Fruit fly (Drosophila melanogaster) S2 (cell line): Measurements from ENCODE around the gene Dhc16F.

Experiments used
- CG8478 ChIP-seq: fragments of >200 bp; optimal IDR thresholded peaks from 2 replicates; lab custom pipeline; 2018
- CTCF ChIP-seq, 2 experiments: fragments of >200 bp; optimal IDR thresholded peaks; 2 replicates each; lab custom pipeline; 2018

DNA sequence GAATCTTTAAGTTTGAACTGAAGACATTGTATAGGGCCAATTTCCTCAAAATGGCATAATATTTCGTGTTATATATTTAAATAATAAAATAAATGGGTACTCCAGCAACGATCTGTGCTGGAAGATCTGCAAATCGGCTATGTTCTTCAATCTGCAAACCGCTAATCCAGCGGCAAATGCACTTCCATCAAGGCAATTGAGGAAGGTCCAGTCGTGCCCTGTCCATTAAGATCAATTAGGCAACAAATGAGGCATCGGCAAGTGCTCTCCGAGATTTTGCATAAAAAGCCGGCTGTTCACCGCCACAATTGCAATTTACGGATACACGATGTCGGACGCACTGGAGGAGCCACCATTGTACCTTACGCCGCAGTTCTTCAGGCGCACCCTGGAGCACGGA is 39.1 kb downstream of the Dhc16F start, which contains the start of gene CG7135:
- no peak for TF ChIP-seq CG8478 (lab: Kevin White, UChicago)
- TF ChIP-seq CTCF (optimal IDR thresholded peaks at IDR 0.05; lab: Kevin White, UChicago): no peak
